Fruit fly (Drosophila melanogaster): ENCODE results near the gene CG16749.

Gene CG16749

dm6 chr3R:9380970-9381369 is 49.3 kb upstream of the CG16749 start (continued):
- TF ChIP-seq CG7368 (GFP tag; optimal IDR thresholded peaks at IDR 0.05) = no peak

- TF ChIP-seq Blimp-1 (GFP tag; optimal IDR thresholded peaks at IDR 0.05) (peak; percentile 80), topi (GFP tag; optimal IDR thresholded peaks at IDR 0.05) (peak; percentile 94), CG7368 (GFP tag; optimal IDR thresholded peaks at IDR 0.05) (peak; percentile 79), CG31627 (GFP tag; optimal IDR thresholded peaks at IDR 0.05) (peak; percentile 76), Lpt (GFP tag; optimal IDR thresholded peaks at IDR 0.05) (peak; percentile 58), CG6854 (GFP tag; optimal IDR thresholded peaks at IDR 0.05) (peak; percentile 81), dsx (GFP tag; optimal IDR thresholded peaks at IDR 0.05; ENCODE audit: poor library complexity, severe bottlenecking) (peak; percentile 91), esn (GFP tag; optimal IDR thresholded peaks at IDR 0.05) (peak; percentile 95), CG6163 (GFP tag; IDR thresholded peaks at IDR 0.05) (peak; percentile 70; the same call in 2 of the 3 replicates), Sox15 (GFP tag; optimal IDR thresholded peaks at IDR 0.05) (peak; percentile 71), CG8119 (GFP tag; IDR thresholded peaks at IDR 0.05) (peak; percentile 54; the same call in 2 of the 3 replicates), CG32006 (GFP tag; optimal IDR thresholded peaks at IDR 0.05) (peak; percentile 61), fd59A (GFP tag; optimal IDR thresholded peaks at IDR 0.05) (peak; percentile 86), Hr38 (GFP tag; optimal IDR thresholded peaks at IDR 0.05) (no peak), svp (GFP tag) (peak; percentile 93), acj6 (GFP tag; optimal IDR thresholded peaks at IDR 0.05) (peak; percentile 84), CG10631 (GFP tag; optimal IDR thresholded peaks at IDR 0.05) (peak; percentile 90), net (GFP tag; optimal IDR thresholded peaks at IDR 0.05) (peak; percentile 75), Ets21C (GFP tag; optimal IDR thresholded peaks at IDR 0.05) (peak; percentile 74), CG8632 (GFP tag; optimal IDR thresholded peaks at IDR 0.05) (peak; percentile 85), Sox102F (GFP tag; optimal IDR thresholded peaks at IDR 0.05) (peak; percentile 91), CG6808 (GFP tag; optimal IDR thresholded peaks at IDR 0.05) (peak; percentile 90), CG11294 (GFP tag; IDR thresholded peaks at IDR 0.05) (0 out of 2 replicates have a peak, but pooled peaks have one; percentile 26), CG6276 (GFP tag; optimal IDR thresholded peaks at IDR 0.05) (peak; percentile 23), CG10669 (GFP tag; optimal IDR thresholded peaks at IDR 0.05) (peak; percentile 86), CG8319 (GFP tag; optimal IDR thresholded peaks at IDR 0.05) (peak; percentile 64), spab (GFP tag; optimal IDR thresholded peaks at IDR 0.05) (peak; percentile 90), ss (GFP tag; optimal IDR thresholded peaks at IDR 0.05) (peak; percentile 88 to 90), Gug (GFP tag; IDR thresholded peaks at IDR 0.05) (peak; percentile 12; the same call in 1 of the 2 replicates), Eip93F (GFP tag; optimal IDR thresholded peaks at IDR 0.05) (peak; percentile 78), CG11902 (GFP tag; optimal IDR thresholded peaks at IDR 0.05) (peak; percentile 66), CG3919 (GFP tag; optimal IDR thresholded peaks at IDR 0.05) (peak; percentile 90), dac (GFP tag; optimal IDR thresholded peaks at IDR 0.05) (no peak), CG3032 (tag; optimal IDR thresholded peaks at IDR 0.05) (peak; percentile 92), Hr4 (GFP tag; optimal IDR thresholded peaks at IDR 0.05) (peak; percentile 1), Eip78C (GFP tag) (peak; percentile 98), CG9139 (GFP tag; optimal IDR thresholded peaks at IDR 0.05) (peak; percentile 81), cyc (GFP tag; optimal IDR thresholded peaks at IDR 0.05) (peak; percentile 87), CG1621 (tag; optimal IDR thresholded peaks at IDR 0.05) (peak; percentile 75), pdm3 (GFP tag; optimal IDR thresholded peaks at IDR 0.05) (peak; percentile 81), vri (GFP tag; optimal IDR thresholded peaks at IDR 0.05) (peak; percentile 90), CG34406 (GFP tag; optimal IDR thresholded peaks at IDR 0.05) (peak; percentile 89), Eip75B (GFP tag; optimal IDR thresholded peaks at IDR 0.05) (peak; percentile 89), Hr39 (GFP tag; optimal IDR thresholded peaks at IDR 0.05) (peak; percentile 76), lz (GFP tag; optimal IDR thresholded peaks at IDR 0.05) (peak; percentile 92), Ets96B (tag; optimal IDR thresholded peaks at IDR 0.05) (peak; percentile 88), CG16779 (tag; optimal IDR thresholded peaks at IDR 0.05) (peak; percentile 82), Smox (GFP tag; optimal IDR thresholded peaks at IDR 0.05) (peak; percentile 88)
These were observed 47.1 kb upstream of the CG16749 start for dm6 chr3R:9378644-9379411.

Measured in whole organism, prepupa.